Worm (Caenorhabditis elegans) whole organism, L2 larva: ENCODE results near the gene fbxb-103.

Source experiments
- C34F6.9 ChIP-seq: fragments of 150-350 bp; optimal IDR thresholded peaks from 2 replicates; lab custom pipeline; 2014; ENCODE audit warnings: missing biosample characterization, missing genetic modification characterization
- R02D3.7 ChIP-seq: fragments of 150-350 bp; optimal IDR thresholded peaks from 2 replicates; lab custom pipeline; 2014; ENCODE audit warnings: missing biosample characterization, missing genetic modification characterization
- Y55F3AM.14 ChIP-seq: fragments of 200-800 bp; sonication (Bioruptor generic); optimal IDR thresholded peaks from 2 replicates; lab custom pipeline; 2018; ENCODE audit warnings: mild to moderate bottlenecking, missing genetic modification characterization, missing compliant biosample characterization
- ZK546.5 ChIP-seq: sonication (generic microtip); optimal IDR thresholded peaks from 2 replicates; lab custom pipeline; 2017; ENCODE audit warnings: missing biosample characterization, missing genetic modification characterization
- alr-1 ChIP-seq: fragments of 150-350 bp; optimal IDR thresholded peaks from 2 replicates; lab custom pipeline; 2014; ENCODE audit warnings: missing biosample characterization, missing genetic modification characterization
- blmp-1 ChIP-seq: sonication (generic microtip); optimal IDR thresholded peaks from 2 replicates; lab custom pipeline; 2017; ENCODE audit warnings: missing genetic modification characterization, mild to moderate bottlenecking, missing compliant biosample characterization, antibody characterized with exemption, moderate library complexity; ENCODE audit not compliant: insufficient read depth
- ceh-16 ChIP-seq: fragments of 150-350 bp; optimal IDR thresholded peaks from 2 replicates; lab custom pipeline; 2014; ENCODE audit warnings: missing biosample characterization, missing genetic modification characterization
- ceh-82 ChIP-seq: fragments of 150-350 bp; optimal IDR thresholded peaks from 2 replicates; lab custom pipeline; 2014; ENCODE audit warnings: missing biosample characterization, missing genetic modification characterization
- dmd-4 ChIP-seq: sonication (generic microtip); optimal IDR thresholded peaks from 2 replicates; lab custom pipeline; 2017; ENCODE audit warnings: missing biosample characterization, missing genetic modification characterization
- egl-27 ChIP-seq: sonication (generic microtip); optimal IDR thresholded peaks from 3 replicates; lab custom pipeline; 2017; ENCODE audit warnings: missing biosample characterization, missing genetic modification reagents, missing genetic modification characterization
- elt-1 ChIP-seq: fragments of 150-350 bp; optimal IDR thresholded peaks from 2 replicates; lab custom pipeline; 2014; ENCODE audit warnings: missing biosample characterization, missing genetic modification characterization
- elt-3 ChIP-seq: sonication (generic microtip); optimal IDR thresholded peaks from 2 replicates; lab custom pipeline; 2017; ENCODE audit warnings: missing biosample characterization, missing genetic modification characterization
- fos-1 ChIP-seq: fragments of 150-350 bp; optimal IDR thresholded peaks from 2 replicates; lab custom pipeline; 2014; ENCODE audit warnings: missing biosample characterization, missing genetic modification characterization
- lin-11 ChIP-seq: fragments of 150-350 bp; sonication (generic microtip); optimal IDR thresholded peaks from 2 replicates; lab custom pipeline; 2014; ENCODE audit warnings: missing biosample characterization, missing genetic modification characterization, inconsistent platforms, mixed read lengths
- lin-39 ChIP-seq: fragments of 150-350 bp; optimal IDR thresholded peaks from 2 replicates; lab custom pipeline; 2014; ENCODE audit warnings: missing biosample characterization, missing genetic modification reagents, missing genetic modification characterization
- lsy-2 ChIP-seq, 2 experiments: fragments of 150-350 bp in 1 of 2; sonication (generic microtip) in 1 of 2; optimal IDR thresholded peaks; 2 replicates each; lab custom pipeline; 2014 to 2017; ENCODE audit warnings: missing biosample characterization in 2 of 2, missing genetic modification characterization in 2 of 2
- mab-5 ChIP-seq: fragments of 150-350 bp; optimal IDR thresholded peaks from 2 replicates; lab custom pipeline; 2014; ENCODE audit warnings: missing biosample characterization, missing genetic modification characterization
- mbf-1 ChIP-seq: sonication (generic microtip); optimal IDR thresholded peaks from 2 replicates; lab custom pipeline; 2017; ENCODE audit warnings: missing biosample characterization, missing genetic modification characterization
- mdl-1 ChIP-seq, 2 experiments: fragments of 150-350 bp in 1 of 2; sonication (generic microtip) in 1 of 2; optimal IDR thresholded peaks; 2 replicates each; lab custom pipeline; 2017; ENCODE audit warnings: missing biosample characterization in 2 of 2, missing genetic modification characterization in 2 of 2
- nhr-10 ChIP-seq: sonication (generic microtip); optimal IDR thresholded peaks from 2 replicates; lab custom pipeline; 2017; ENCODE audit warnings: missing biosample characterization, missing genetic modification characterization
- nhr-11 ChIP-seq: fragments of 150-350 bp; optimal IDR thresholded peaks from 2 replicates; lab custom pipeline; 2014; ENCODE audit warnings: missing biosample characterization, missing genetic modification characterization
- nhr-129 ChIP-seq: fragments of 150-350 bp; optimal IDR thresholded peaks from 2 replicates; lab custom pipeline; 2014; ENCODE audit warnings: missing biosample characterization, missing genetic modification characterization
- nhr-23 ChIP-seq: fragments of 150-350 bp; optimal IDR thresholded peaks from 2 replicates; lab custom pipeline; 2014; ENCODE audit warnings: missing biosample characterization, missing genetic modification reagents, missing genetic modification characterization
- nhr-6 ChIP-seq: fragments of 150-350 bp; optimal IDR thresholded peaks from 2 replicates; lab custom pipeline; 2014; ENCODE audit warnings: missing biosample characterization, missing genetic modification characterization
- peb-1 ChIP-seq: fragments of 150-350 bp; optimal IDR thresholded peaks from 2 replicates; lab custom pipeline; 2014; ENCODE audit warnings: missing biosample characterization, missing genetic modification characterization
- sem-4 ChIP-seq: fragments of 150-350 bp; optimal IDR thresholded peaks from 2 replicates; lab custom pipeline; 2014; ENCODE audit warnings: missing biosample characterization, missing genetic modification reagents, missing genetic modification characterization
- skn-1 ChIP-seq: sonication (generic microtip); optimal IDR thresholded peaks from 2 replicates; lab custom pipeline; 2017; ENCODE audit warnings: missing biosample characterization, missing genetic modification characterization
- sma-3 ChIP-seq: sonication (generic microtip); optimal IDR thresholded peaks from 2 replicates; lab custom pipeline; 2016; ENCODE audit warnings: missing genetic modification reagents, missing genetic modification characterization, missing compliant biosample characterization
- sma-9 ChIP-seq, 2 experiments: fragments of 150-350 bp in 1 of 2; sonication (generic microtip) in 1 of 2; optimal IDR thresholded peaks; 2 replicates each; lab custom pipeline; 2014 to 2016; ENCODE audit warnings: missing genetic modification characterization in 2 of 2, mild to moderate bottlenecking in 1 of 2, missing biosample characterization in 1 of 2, missing compliant biosample characterization in 1 of 2, missing genetic modification reagents in 1 of 2, moderate library complexity in 1 of 2
- unc-55 ChIP-seq: fragments of 150-350 bp; sonication (generic microtip); optimal IDR thresholded peaks from 3 replicates; lab custom pipeline; 2014; ENCODE audit warnings: missing biosample characterization, missing genetic modification reagents, missing genetic modification characterization
- unc-62 ChIP-seq: fragments of 150-350 bp; optimal IDR thresholded peaks from 2 replicates; lab custom pipeline; 2014; ENCODE audit warnings: missing biosample characterization, missing genetic modification reagents, missing genetic modification characterization
- zag-1 ChIP-seq: fragments of 150-350 bp; optimal IDR thresholded peaks from 2 replicates; lab custom pipeline; 2014; ENCODE audit warnings: missing biosample characterization, missing genetic modification characterization
- ztf-11 ChIP-seq: sonication (generic microtip); optimal IDR thresholded peaks from 2 replicates; lab custom pipeline; 2017; ENCODE audit warnings: missing biosample characterization, missing genetic modification characterization

Gene fbxb-103

ce11 chrII:3911716-3912115, 4.8 kb downstream of the fbxb-103 start, which contains the start of gene F53C3.1:
TSS of gene F53C3.1 (plus strand) at chrII:3912016.
- TF ChIP-seq lin-11 (tag; lab: Kevin White, UChicago) (no peak), ztf-11 (tag; lab: Kevin White, UChicago) (no peak), ceh-16 (tag; lab: Kevin White, UChicago) (no peak), mdl-1 (tag; optimal IDR thresholded peaks at IDR 0.05; lab: Kevin White, UChicago) (no peak), nhr-11 (tag; lab: Kevin White, UChicago) (no peak), nhr-23 (tag; lab: Kevin White, UChicago) (no peak), egl-27 (no peak)

ce11 chrII:3913673-3914072, 6.7 kb downstream of the fbxb-103 start:
- TF ChIP-seq zag-1 (tag; lab: Kevin White, UChicago): no peak
- no peak for TF ChIP-seq skn-1
- TF ChIP-seq Y55F3AM.14 (GFP tag; lab: Kevin White, UChicago): no peak
- no peak for TF ChIP-seq ceh-16 (tag; lab: Kevin White, UChicago)
- no peak for TF ChIP-seq lsy-2 (tag; optimal IDR thresholded peaks at IDR 0.05; lab: Kevin White, UChicago)
- TF ChIP-seq elt-1: no peak
- TF ChIP-seq mab-5 (tag; lab: Kevin White, UChicago): no peak
- TF ChIP-seq sma-3 (GFP tag; lab: Kevin White, UChicago): no peak
- no peak for TF ChIP-seq dmd-4 (tag; lab: Kevin White, UChicago)
- TF ChIP-seq sma-9 (GFP tag; optimal IDR thresholded peaks at IDR 0.05; lab: Kevin White, UChicago): no peak
- no peak for TF ChIP-seq sma-9 (tag; optimal IDR thresholded peaks at IDR 0.05; lab: Kevin White, UChicago)
- no peak for TF ChIP-seq mbf-1 (tag; lab: Kevin White, UChicago)
- TF ChIP-seq blmp-1: no peak

ce11 chrII:3917985-3918633, 11.2 kb downstream of the fbxb-103 start:
- TF ChIP-seq lin-39: no peak
- no peak for TF ChIP-seq elt-3 (tag; lab: Kevin White, UChicago)
- no peak for TF ChIP-seq sma-9 (GFP tag; optimal IDR thresholded peaks at IDR 0.05; lab: Kevin White, UChicago)
- TF ChIP-seq sma-9 (tag; optimal IDR thresholded peaks at IDR 0.05; lab: Kevin White, UChicago): no peak
- TF ChIP-seq fos-1: no peak
- TF ChIP-seq ceh-82 (tag; lab: Kevin White, UChicago): no peak
- TF ChIP-seq lin-11 (tag; lab: Kevin White, UChicago): no peak
- TF ChIP-seq sem-4 (tag; lab: Kevin White, UChicago): no peak
- no peak for TF ChIP-seq unc-62 (GFP tag; lab: Kevin White, UChicago)
- no peak for TF ChIP-seq unc-55 (GFP tag; lab: Kevin White, UChicago)
- TF ChIP-seq egl-27: no peak
- TF ChIP-seq nhr-129 (tag; lab: Kevin White, UChicago): no peak
- no peak for TF ChIP-seq ztf-11 (tag; lab: Kevin White, UChicago)
- TF ChIP-seq alr-1 (tag; lab: Kevin White, UChicago): no peak
- TF ChIP-seq blmp-1: no peak
- no peak for TF ChIP-seq skn-1

- TF ChIP-seq ceh-82 (tag; lab: Kevin White, UChicago) (no peak), nhr-6 (no peak), peb-1 (tag; lab: Kevin White, UChicago) (no peak), blmp-1 (no peak), zag-1 (tag; lab: Kevin White, UChicago) (no peak), R02D3.7 (tag; lab: Kevin White, UChicago) (no peak), C34F6.9 (tag; lab: Kevin White, UChicago) (no peak), ZK546.5 (tag; lab: Kevin White, UChicago) (no peak), Y55F3AM.14 (GFP tag; lab: Kevin White, UChicago) (no peak), ztf-11 (tag; lab: Kevin White, UChicago) (no peak)
Observed at ce11 chrII:3920611-3921010, 13.7 kb downstream of the fbxb-103 start.

- TF ChIP-seq ztf-11 (tag; lab: Kevin White, UChicago) (no peak), mbf-1 (tag; lab: Kevin White, UChicago) (no peak), nhr-10 (tag; lab: Kevin White, UChicago) (no peak), sma-3 (GFP tag; lab: Kevin White, UChicago) (no peak), unc-62 (GFP tag; lab: Kevin White, UChicago) (no peak), lsy-2 (tag; optimal IDR thresholded peaks at IDR 0.05; lab: Kevin White, UChicago) (no peak)
Observed at ce11 chrII:3922696-3923095, 15.8 kb downstream of the fbxb-103 start.
